Fruit fly (Drosophila melanogaster): ENCODE measurements around the gene Arl1.

dm6 chr3L:15952287-15952686 is 30.6 kb upstream of the Arl1 start:
- TF ChIP-seq Doc3 (GFP tag; IDR thresholded peaks at IDR 0.05; ENCODE audit: partially characterized antibody) (no peak), Bteb2 (GFP tag; optimal IDR thresholded peaks at IDR 0.05) (no peak), CG6791 (GFP tag; IDR thresholded peaks at IDR 0.05; ENCODE audit: partially characterized antibody) (no peak), dan (GFP tag; IDR thresholded peaks at IDR 0.05) (no peak), eve (GFP tag; optimal IDR thresholded peaks at IDR 0.05) (no peak), gcm2 (GFP tag; optimal IDR thresholded peaks at IDR 0.05) (no peak), CG30403 (GFP tag; optimal IDR thresholded peaks at IDR 0.05) (no peak), onecut (GFP tag; IDR thresholded peaks at IDR 0.05) (no peak), CG10321 (GFP tag; IDR thresholded peaks at IDR 0.05) (no peak), insv (GFP tag; optimal IDR thresholded peaks at IDR 0.05) (no peak), Spps (tag; optimal IDR thresholded peaks at IDR 0.05) (no peak), disco-r (GFP tag; optimal IDR thresholded peaks at IDR 0.05) (no peak), CG3995 (GFP tag; optimal IDR thresholded peaks at IDR 0.05) (no peak), CG8944 (GFP tag; optimal IDR thresholded peaks at IDR 0.05) (no peak)
